Worm (Caenorhabditis elegans) whole organism, dauer: Measurements from ENCODE around the gene F13B12.6.

Experiments
- unc-62 ChIP-seq: sonication (generic microtip); optimal IDR thresholded peaks from 2 replicates; lab custom pipeline; 2017; ENCODE audit warnings: missing biosample characterization, missing genetic modification reagents, missing genetic modification characterization

Gene F13B12.6

DNA sequence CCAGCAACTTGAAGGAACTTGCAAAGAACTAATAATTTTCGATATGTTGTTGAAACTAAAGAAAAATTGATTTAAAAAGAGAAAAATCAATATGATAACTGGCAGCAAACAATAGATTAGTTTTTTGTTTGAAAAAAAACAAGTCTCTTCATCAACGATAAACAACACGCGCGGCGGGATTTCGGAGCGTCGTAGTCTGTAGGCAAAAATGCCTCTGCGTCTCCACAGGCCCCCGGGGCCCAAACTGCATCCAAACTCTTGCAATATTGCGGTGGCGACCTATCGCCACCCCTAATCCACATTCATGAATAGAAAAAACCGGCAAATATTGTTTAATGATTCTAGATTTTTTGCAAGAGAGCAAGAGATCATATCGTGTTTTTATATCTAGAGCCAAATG is 7.4 kb upstream of the F13B12.6 start:
- TF ChIP-seq unc-62 (GFP tag; lab: Kevin White, UChicago), result no peak

ce11 chrIV:10424535-10424934 is 6.9 kb upstream of the F13B12.6 start, which contains the start of gene F13B12.1:
TSS of gene F13B12.1 (minus strand) at chrIV:10424635.
- TF ChIP-seq unc-62 (GFP tag; lab: Kevin White, UChicago), result no peak

ce11 chrIV:10422230-10422629 is 4.5 kb upstream of the F13B12.6 start:
- TF ChIP-seq unc-62 (GFP tag; lab: Kevin White, UChicago), result no peak

ce11 chrIV:10421256-10421655 is 3.6 kb upstream of the F13B12.6 start:
- TF ChIP-seq unc-62 (GFP tag; lab: Kevin White, UChicago), result no peak

ce11 chrIV:10420440-10420839 is 2.8 kb upstream of the F13B12.6 start:
- TF ChIP-seq unc-62 (GFP tag; lab: Kevin White, UChicago), result no peak

DNA sequence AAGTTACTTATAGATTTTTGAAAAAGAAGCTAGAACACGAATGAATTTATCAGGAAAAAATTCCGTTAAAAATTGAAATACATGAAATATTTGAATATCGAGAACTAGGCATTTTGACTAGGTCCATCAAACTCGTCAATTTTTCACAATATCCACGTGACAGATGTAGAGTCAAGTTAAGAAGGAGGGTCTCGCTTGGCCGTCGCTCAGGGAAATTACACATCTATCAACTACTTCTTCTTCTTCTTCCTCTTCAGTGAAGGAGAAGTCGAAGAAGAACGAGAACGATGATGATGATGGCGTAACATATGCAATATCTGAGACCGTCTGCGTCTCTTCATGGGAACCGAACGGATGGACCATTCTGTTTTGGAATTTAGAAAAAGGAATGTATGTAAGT is 2.2 kb upstream of the F13B12.6 start:
- no peak for TF ChIP-seq unc-62 (GFP tag; lab: Kevin White, UChicago)

DNA sequence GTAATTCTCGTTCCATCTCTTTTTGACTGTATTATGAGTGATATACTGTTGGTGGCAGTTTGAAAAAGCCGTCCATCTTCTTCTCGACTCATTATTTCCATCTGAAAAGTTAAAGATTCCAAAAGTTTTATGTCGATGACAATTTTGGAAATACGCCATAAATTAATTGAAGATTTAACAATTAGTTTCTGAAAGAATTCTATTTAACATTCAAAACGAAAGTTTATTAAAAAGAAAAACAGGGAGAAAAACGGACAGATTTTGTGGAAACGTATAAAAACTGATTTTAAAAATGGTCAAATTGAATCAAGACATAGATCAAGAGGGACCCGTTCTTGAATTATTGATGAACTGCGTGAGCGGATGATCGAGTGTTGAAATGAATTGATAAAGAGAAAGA is 3.9 kb downstream of the F13B12.6 start, which contains the start of gene R10H10.7:
Gene R10H10.7 (minus strand): TSS at position 101 of the 400 bp plus-strand sequence.
- TF ChIP-seq unc-62 (GFP tag; lab: Kevin White, UChicago), result no peak

DNA sequence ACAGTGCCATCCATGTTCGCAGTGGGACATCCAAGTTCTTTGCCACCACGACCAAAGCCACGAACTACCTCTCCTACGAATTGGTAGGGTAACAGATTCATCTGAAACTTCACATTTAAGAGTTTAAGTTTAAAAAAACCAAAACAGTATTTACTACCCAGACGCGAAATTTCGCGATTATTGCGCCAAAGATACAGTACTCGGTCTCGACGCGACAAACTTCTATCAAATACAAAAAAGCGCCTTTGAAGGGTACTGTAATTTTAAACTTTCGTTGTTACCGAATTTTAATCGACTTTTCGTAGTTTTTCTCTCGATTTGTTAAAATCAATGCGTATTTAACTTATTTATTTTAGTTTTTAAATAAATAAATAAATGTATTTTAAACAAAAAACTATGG is 8.3 kb downstream of the F13B12.6 start, which contains the start of gene rfk-1:
Gene rfk-1 (minus strand): TSS at position 101 of the 400 bp plus-strand sequence.
- TF ChIP-seq unc-62 (GFP tag; lab: Kevin White, UChicago), result no peak

- TF ChIP-seq unc-62 (GFP tag; lab: Kevin White, UChicago), result no peak
Observed at ce11 chrIV:10403193-10404058, 14.3 kb downstream of the F13B12.6 start, which contains the start of gene gpa-7. TSS of gene gpa-7 (plus strand) at chrIV:10404008.

ce11 chrIV:10398244-10398643 is 19.4 kb downstream of the F13B12.6 start:
- TF ChIP-seq unc-62 (GFP tag; lab: Kevin White, UChicago), result no peak

DNA sequence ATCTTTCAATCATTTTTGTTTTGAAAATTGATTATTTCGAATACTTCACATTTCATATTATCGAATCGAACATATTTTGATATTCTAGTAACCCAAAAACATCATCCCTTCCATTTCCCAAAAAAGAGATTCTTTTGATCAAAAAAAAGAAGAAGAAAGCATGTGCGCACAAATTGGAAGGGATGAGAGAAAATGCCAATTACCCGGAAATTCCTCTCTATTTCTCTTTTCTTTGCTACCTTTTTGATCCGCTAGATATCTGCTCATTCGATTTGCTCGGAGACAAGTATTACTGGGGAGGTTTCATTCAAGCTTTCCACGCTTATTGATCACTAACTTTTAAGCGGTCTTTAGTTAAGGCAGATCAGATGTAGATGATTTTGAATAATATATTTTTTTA is 20.9 kb downstream of the F13B12.6 start:
- no peak for TF ChIP-seq unc-62 (GFP tag; lab: Kevin White, UChicago)

ce11 chrIV:10394858-10395257 is 22.8 kb downstream of the F13B12.6 start, which contains the start of gene R10H10.4:
TSS of gene R10H10.4 (minus strand) at chrIV:10394958.
- TF ChIP-seq unc-62 (GFP tag; lab: Kevin White, UChicago), result no peak

- TF ChIP-seq unc-62 (GFP tag; lab: Kevin White, UChicago), result no peak
Observed at ce11 chrIV:10391827-10392226, 25.9 kb downstream of the F13B12.6 start, which contains the start of gene spe-26. TSS of gene spe-26 (minus strand) at chrIV:10391927.

DNA sequence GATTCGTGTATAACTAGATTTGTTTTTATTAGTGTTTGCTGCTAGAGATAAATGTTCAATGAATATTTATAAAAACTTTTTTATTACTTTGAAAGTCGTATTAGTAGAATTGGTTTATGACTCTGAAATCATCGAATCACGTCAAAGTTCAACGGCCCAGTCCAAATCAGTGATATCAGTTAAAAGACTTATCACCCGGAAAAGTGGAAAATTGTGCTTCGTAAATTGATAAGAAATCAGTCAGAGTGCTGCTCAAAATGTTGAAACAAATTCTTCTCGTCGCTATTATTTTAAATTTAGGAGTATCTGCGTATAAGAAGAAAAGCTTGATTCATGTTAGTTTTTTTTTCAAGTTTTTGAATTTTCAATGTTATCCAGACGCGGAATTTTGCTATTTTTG is 29.4 kb downstream of the F13B12.6 start, which contains the start of gene R10H10.3:
Gene R10H10.3 (plus strand): TSS at position 243 of the 400 bp plus-strand sequence.
- TF ChIP-seq unc-62 (GFP tag; lab: Kevin White, UChicago), result no peak

DNA sequence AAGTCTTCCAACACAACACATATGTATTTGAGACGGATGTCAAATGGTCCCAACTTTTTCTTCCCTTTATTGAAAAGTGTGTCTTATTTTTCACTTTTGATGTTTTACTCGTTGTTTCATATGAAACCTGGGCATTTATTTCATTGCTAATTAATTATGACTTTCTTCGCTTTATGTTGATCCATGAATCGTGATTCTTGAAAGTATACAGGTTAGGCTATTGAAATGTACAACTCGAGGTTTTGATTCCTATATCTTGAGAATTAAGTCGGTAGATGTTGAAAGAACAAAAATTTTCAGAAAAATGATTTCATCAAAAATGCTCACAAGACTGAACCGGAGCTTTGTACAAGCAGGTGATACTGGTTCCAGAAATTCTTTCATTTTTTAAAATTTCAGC is 30.6 kb downstream of the F13B12.6 start, which contains the start of gene nfu-1:
Gene nfu-1 (plus strand): TSS at position 301 of the 400 bp plus-strand sequence.
- no peak for TF ChIP-seq unc-62 (GFP tag; lab: Kevin White, UChicago)

DNA sequence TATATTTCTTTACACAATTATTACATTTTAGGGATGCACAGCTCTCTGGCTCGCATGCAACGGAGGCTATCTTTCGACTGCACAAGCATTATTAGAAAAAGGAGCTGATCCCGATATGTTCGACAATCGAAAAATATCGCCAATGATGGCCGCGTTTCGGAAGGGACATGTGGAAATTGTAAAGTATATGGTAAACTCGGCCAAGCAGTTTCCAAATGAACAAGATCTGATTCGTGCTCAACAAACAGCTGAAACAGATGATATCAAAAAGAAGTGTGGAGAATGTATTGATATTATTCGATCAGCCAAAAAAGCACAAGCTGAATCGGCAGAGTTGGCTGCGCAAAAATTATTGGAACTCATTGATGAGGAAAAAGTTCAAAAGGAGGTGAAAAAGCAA is 34.8 kb downstream of the F13B12.6 start:
- no peak for TF ChIP-seq unc-62 (GFP tag; lab: Kevin White, UChicago)
